Fruit fly (Drosophila melanogaster) whole organism, embryonic: Measurements from ENCODE around the gene CG17097.

Experiments
- Asciz ChIP-seq: fragments of 200-800 bp; sonication (Bioruptor generic); optimal IDR thresholded peaks from 2 replicates; lab custom pipeline; 2017; ENCODE audit warnings: missing biosample characterization, mild to moderate bottlenecking, missing genetic modification characterization, missing genetic modification reagents
- Atf6 ChIP-seq: fragments of 200-800 bp; sonication (Bioruptor generic); IDR thresholded peaks from 2 replicates; pipeline ENCODE4 v1.3.6; 2022; ENCODE audit warnings: missing biosample characterization, missing genetic modification characterization
- CG13894 ChIP-seq: fragments of 200-800 bp; sonication (Bioruptor generic); optimal IDR thresholded peaks from 3 replicates; lab custom pipeline; 2018; ENCODE audit warnings: missing biosample characterization, mild to moderate bottlenecking, missing genetic modification characterization, moderate library complexity
- CG14860 ChIP-seq: fragments of 200-800 bp; sonication (Bioruptor generic); IDR thresholded peaks from 3 replicates; pipeline ENCODE4 v1.3.6; 2022; ENCODE audit warnings: missing biosample characterization, missing genetic modification characterization; ENCODE audit not compliant: partially characterized antibody
- CG15479 ChIP-seq: fragments of 200-800 bp; sonication (Bioruptor generic); optimal IDR thresholded peaks from 3 replicates; lab custom pipeline; 2019; ENCODE audit warnings: missing biosample characterization, mild to moderate bottlenecking, missing genetic modification characterization, moderate library complexity
- CG15514 ChIP-seq: fragments of 200-800 bp; sonication (Bioruptor generic); optimal IDR thresholded peaks from 3 replicates; lab custom pipeline; 2017; ENCODE audit warnings: missing biosample characterization, missing genetic modification characterization, mild to moderate bottlenecking, moderate library complexity, missing genetic modification reagents
- CG1647 ChIP-seq: fragments of 200-800 bp; sonication (Bioruptor generic); optimal IDR thresholded peaks from 3 replicates; lab custom pipeline; 2016; ENCODE audit warnings: missing biosample characterization, missing genetic modification characterization
- CG18619 ChIP-seq: fragments of 200-800 bp; sonication (Bioruptor generic); optimal IDR thresholded peaks from 3 replicates; lab custom pipeline; 2017; ENCODE audit warnings: missing biosample characterization, mild to moderate bottlenecking, missing genetic modification characterization
- CG2889 ChIP-seq: fragments of 200-800 bp; sonication (Bioruptor generic); IDR thresholded peaks from 3 replicates; pipeline ENCODE4 v1.3.6; 2022; ENCODE audit warnings: missing biosample characterization, missing genetic modification characterization
- CG30020 ChIP-seq: fragments of 200-800 bp; optimal IDR thresholded peaks from 2 replicates; lab custom pipeline; 2019; ENCODE audit warnings: missing biosample characterization, mild to moderate bottlenecking, missing genetic modification characterization, moderate library complexity
- CG3847 ChIP-seq: fragments of 200-800 bp; sonication (Bioruptor generic); IDR thresholded peaks from 2 replicates; pipeline ENCODE4 v1.3.6; 2022; ENCODE audit warnings: missing biosample characterization, missing genetic modification characterization
- CG4328 ChIP-seq: fragments of 200-800 bp; sonication (Bioruptor generic); optimal IDR thresholded peaks from 3 replicates; lab custom pipeline; 2017; ENCODE audit warnings: missing biosample characterization, missing genetic modification reagents, missing genetic modification characterization
- CG6813 ChIP-seq: fragments of 200-800 bp; sonication (Bioruptor generic); optimal IDR thresholded peaks from 2 replicates; lab custom pipeline; 2017; ENCODE audit warnings: missing biosample characterization, missing genetic modification characterization, mild to moderate bottlenecking, moderate library complexity, missing genetic modification reagents
- CG6854 ChIP-seq: fragments of 200-800 bp; sonication (Bioruptor generic); optimal IDR thresholded peaks from 3 replicates; lab custom pipeline; 2017; ENCODE audit warnings: missing biosample characterization, mild to moderate bottlenecking, missing genetic modification characterization
- CG7928 ChIP-seq: fragments of 200-800 bp; sonication (Bioruptor generic); optimal IDR thresholded peaks from 2 replicates; lab custom pipeline; 2017; ENCODE audit warnings: missing biosample characterization, mild to moderate bottlenecking, missing genetic modification characterization
- CG8089 ChIP-seq: fragments of 200-800 bp; sonication (Bioruptor generic); optimal IDR thresholded peaks from 3 replicates; lab custom pipeline; 2016; ENCODE audit warnings: missing biosample characterization, missing genetic modification characterization
- CG8765 ChIP-seq: fragments of 200-800 bp; sonication (Bioruptor generic); IDR thresholded peaks from 2 replicates; pipeline ENCODE4 v1.3.6; 2022; ENCODE audit warnings: missing biosample characterization, missing genetic modification characterization
- CHES-1-like ChIP-seq: fragments of 200-800 bp; sonication (Bioruptor generic); optimal IDR thresholded peaks from 2 replicates; lab custom pipeline; 2016; ENCODE audit warnings: missing biosample characterization, missing genetic modification characterization
- Dp ChIP-seq: fragments of 200-800 bp; sonication (Bioruptor generic); optimal IDR thresholded peaks from 2 replicates; lab custom pipeline; 2018; ENCODE audit warnings: missing biosample characterization, mild to moderate bottlenecking, missing genetic modification characterization, moderate library complexity
- GATAe ChIP-seq: fragments of 200-800 bp; sonication (Bioruptor generic); conservative IDR thresholded peaks from 2 replicates; pipeline ENCODE4 v1.3.6; 2022; ENCODE audit warnings: missing biosample characterization, missing genetic modification characterization
- HHEX ChIP-seq: fragments of 200-800 bp; sonication (Bioruptor generic); optimal IDR thresholded peaks from 3 replicates; lab custom pipeline; 2017; ENCODE audit warnings: missing biosample characterization, mild to moderate bottlenecking, missing genetic modification characterization, missing genetic modification reagents
- Sox102F ChIP-seq: fragments of 200-800 bp; sonication (Bioruptor generic); optimal IDR thresholded peaks from 2 replicates; lab custom pipeline; 2018; ENCODE audit warnings: missing biosample characterization, mild to moderate bottlenecking, missing genetic modification characterization, moderate library complexity
- Ssrp ChIP-seq: fragments of 200-800 bp; sonication (Bioruptor generic); optimal IDR thresholded peaks from 2 replicates; lab custom pipeline; 2018; ENCODE audit warnings: missing biosample characterization, mild to moderate bottlenecking, missing genetic modification characterization, moderate library complexity
- Vsx1 ChIP-seq: fragments of 200-800 bp; sonication (Bioruptor generic); optimal IDR thresholded peaks from 2 replicates; lab custom pipeline; 2017; ENCODE audit warnings: missing biosample characterization, mild to moderate bottlenecking, missing genetic modification characterization, missing genetic modification reagents
- Xbp1 ChIP-seq: fragments of 200-800 bp; sonication (Bioruptor generic); optimal IDR thresholded peaks from 3 replicates; lab custom pipeline; 2016; ENCODE audit warnings: missing biosample characterization, mild to moderate bottlenecking, missing genetic modification characterization
- YL-1 ChIP-seq: fragments of 200-800 bp; sonication (Bioruptor generic); optimal IDR thresholded peaks from 3 replicates; lab custom pipeline; 2017; ENCODE audit warnings: missing biosample characterization, mild to moderate bottlenecking, missing genetic modification characterization
- abd-A ChIP-seq: fragments of 200-800 bp; sonication (Bioruptor generic); optimal IDR thresholded peaks from 3 replicates; lab custom pipeline; 2019; ENCODE audit warnings: missing biosample characterization, mild to moderate bottlenecking, missing genetic modification characterization, moderate library complexity
- bowl ChIP-seq: fragments of 200-800 bp; sonication (Bioruptor generic); IDR thresholded peaks from 2 replicates; pipeline ENCODE4 v1.3.6; 2022; ENCODE audit warnings: missing biosample characterization, missing genetic modification characterization
- chinmo ChIP-seq: fragments of 200-800 bp; sonication (Bioruptor generic); IDR thresholded peaks from 4 replicates; pipeline ENCODE4 v1.3.6; 2022; ENCODE audit warnings: missing biosample characterization, missing genetic modification characterization; ENCODE audit not compliant: partially characterized antibody
- fd64A ChIP-seq: fragments of 200-800 bp; sonication (Bioruptor generic); optimal IDR thresholded peaks from 3 replicates; lab custom pipeline; 2018; ENCODE audit warnings: missing biosample characterization, mild to moderate bottlenecking, missing genetic modification characterization
- gem ChIP-seq: fragments of 200-800 bp; sonication (Bioruptor generic); optimal IDR thresholded peaks from 2 replicates; lab custom pipeline; 2019; ENCODE audit warnings: missing biosample characterization, mild to moderate bottlenecking, missing genetic modification characterization, moderate library complexity
- grau ChIP-seq: fragments of 200-800 bp; optimal IDR thresholded peaks from 3 replicates; lab custom pipeline; 2019; ENCODE audit warnings: missing biosample characterization, mild to moderate bottlenecking, missing genetic modification characterization, moderate library complexity
- her ChIP-seq: fragments of 200-800 bp; sonication (Bioruptor generic); optimal IDR thresholded peaks from 2 replicates; lab custom pipeline; 2016; ENCODE audit warnings: missing biosample characterization, missing genetic modification characterization
- lbe ChIP-seq: fragments of 200-800 bp; sonication (Bioruptor generic); optimal IDR thresholded peaks from 2 replicates; lab custom pipeline; 2016; ENCODE audit warnings: missing biosample characterization, mild to moderate bottlenecking, missing genetic modification characterization
- luna ChIP-seq: fragments of 200-800 bp; sonication (Bioruptor generic); optimal IDR thresholded peaks from 2 replicates; lab custom pipeline; 2016; ENCODE audit warnings: missing biosample characterization, missing genetic modification characterization
- nau ChIP-seq: fragments of 200-800 bp; sonication (Bioruptor generic); optimal IDR thresholded peaks from 3 replicates; lab custom pipeline; 2017; ENCODE audit warnings: missing biosample characterization, mild to moderate bottlenecking, missing genetic modification characterization, missing genetic modification reagents
- nerfin-1 ChIP-seq: fragments of 200-800 bp; sonication (Bioruptor generic); optimal IDR thresholded peaks from 3 replicates; lab custom pipeline; 2019; ENCODE audit warnings: missing biosample characterization, mild to moderate bottlenecking, missing genetic modification characterization, moderate library complexity
- oc ChIP-seq: fragments of 200-800 bp; sonication (Bioruptor generic); optimal IDR thresholded peaks from 2 replicates; lab custom pipeline; 2018; ENCODE audit warnings: missing biosample characterization, mild to moderate bottlenecking, missing genetic modification characterization, moderate library complexity
- otp ChIP-seq: fragments of 200-800 bp; sonication (Bioruptor generic); IDR thresholded peaks from 3 replicates; pipeline ENCODE4, ENCODE4 v1.3.6; 2022; ENCODE audit warnings: missing biosample characterization, missing genetic modification characterization
- peb ChIP-seq: fragments of 200-800 bp; sonication (Bioruptor generic); IDR thresholded peaks from 2 replicates; pipeline ENCODE4 v1.3.6; 2022; ENCODE audit warnings: missing biosample characterization, missing genetic modification characterization
- pho ChIP-seq: fragments of 200-800 bp; sonication (Bioruptor generic); optimal IDR thresholded peaks from 2 replicates; lab custom pipeline; 2016; ENCODE audit warnings: missing biosample characterization, missing genetic modification characterization
- slbo ChIP-seq: fragments of 200-800 bp; sonication (Bioruptor generic); IDR thresholded peaks from 2 replicates; pipeline ENCODE4 v1.3.6; 2022; ENCODE audit warnings: missing biosample characterization, missing genetic modification characterization
- slp2 ChIP-seq: fragments of 200-800 bp; sonication (Bioruptor generic); optimal IDR thresholded peaks from 2 replicates; lab custom pipeline; 2016; ENCODE audit warnings: missing biosample characterization, missing genetic modification characterization
- sna ChIP-seq: fragments of 200-800 bp; sonication (Bioruptor generic); IDR thresholded peaks from 2 replicates; pipeline ENCODE4 v1.3.6; 2022; ENCODE audit warnings: missing biosample characterization, missing genetic modification characterization; ENCODE audit not compliant: partially characterized antibody
- tll ChIP-seq, 2 experiments: fragments of 200-800 bp in 1 of 2; fragments of >200 bp in 1 of 2; sonication (Bioruptor generic) in 1 of 2; optimal IDR thresholded peaks; 2 replicates each; lab custom pipeline; 2017 to 2019; ENCODE audit warnings: missing biosample characterization in 2 of 2, missing genetic modification characterization in 2 of 2, mild to moderate bottlenecking in 1 of 2, moderate library complexity in 1 of 2
- tx ChIP-seq: fragments of 200-800 bp; sonication (Bioruptor generic); optimal IDR thresholded peaks from 2 replicates; lab custom pipeline; 2016; ENCODE audit warnings: missing biosample characterization, missing genetic modification characterization
- vvl ChIP-seq: fragments of 200-800 bp; sonication (Bioruptor generic); IDR thresholded peaks from 2 replicates; pipeline ENCODE4 v1.3.6; 2022; ENCODE audit warnings: missing biosample characterization, missing genetic modification characterization
- zen ChIP-seq: fragments of 200-800 bp; sonication (Bioruptor generic); optimal IDR thresholded peaks from 3 replicates; lab custom pipeline; 2018; ENCODE audit warnings: missing biosample characterization, mild to moderate bottlenecking, missing genetic modification characterization, moderate library complexity

CG17097 gene

dm6 chr2L:10681602-10682001, 35.4 kb downstream of the CG17097 start, which contains the start of gene CG17107:
CG17107 (plus strand) TSS chr2L:10681902.
- TF ChIP-seq Xbp1 (GFP tag; lab: Kevin White, UChicago) (no peak), Atf6 (no peak), grau (tag; lab: Kevin White, UChicago) (no peak), CG7928 (GFP tag; lab: Kevin White, UChicago) (no peak), CG8765 (GFP tag; lab: Robert Waterston, UW) (no peak), Sox102F (GFP tag; lab: Kevin White, UChicago) (no peak), nau (GFP tag; lab: Kevin White, UChicago) (no peak), gem (tag; lab: Kevin White, UChicago) (no peak), peb (GFP tag; lab: Robert Waterston, UW) (no peak), Dp (GFP tag; lab: Kevin White, UChicago) (no peak)

- TF ChIP-seq CG15479 (GFP tag; lab: Kevin White, UChicago) = no peak
- no peak for TF ChIP-seq CG30020
- TF ChIP-seq CHES-1-like = no peak
- no peak for TF ChIP-seq lbe (GFP tag; lab: Kevin White, UChicago)
- 0 out of 2 replicates have a peak, but pooled peaks have one; percentile 16 for TF ChIP-seq slbo (GFP tag; lab: Robert Waterston, UW)
- no peak for TF ChIP-seq slp2 (GFP tag; lab: Kevin White, UChicago)
- no peak for TF ChIP-seq oc (tag; lab: Kevin White, UChicago)
- no peak for TF ChIP-seq CG4328
- no peak for TF ChIP-seq luna
- TF ChIP-seq fd64A = no peak
- no peak for TF ChIP-seq zen (tag; lab: Kevin White, UChicago)
- no peak for TF ChIP-seq CG14860 (GFP tag; lab: Robert Waterston, UW)
- 0 out of 4 replicates have a peak, but pooled peaks have one; percentile 50 for TF ChIP-seq chinmo
- no peak for TF ChIP-seq GATAe (GFP tag; lab: Robert Waterston, UW)
- TF ChIP-seq Ssrp (tag; lab: Kevin White, UChicago) = no peak
- TF ChIP-seq abd-A = peak; percentile 95
- TF ChIP-seq CG3847 (GFP tag; lab: Robert Waterston, UW) = no peak
- no peak for TF ChIP-seq nerfin-1 (tag; lab: Kevin White, UChicago)
- TF ChIP-seq tx (GFP tag; lab: Kevin White, UChicago) = no peak
- TF ChIP-seq bowl (GFP tag; lab: Robert Waterston, UW) = no peak
- no peak for TF ChIP-seq pho (GFP tag; lab: Kevin White, UChicago)
- no peak for TF ChIP-seq CG7928 (GFP tag; lab: Kevin White, UChicago)
- peak; percentile 69; the same call in 1 of the 2 replicates for TF ChIP-seq vvl (GFP tag; lab: Robert Waterston, UW)
- peak; percentile 8 for TF ChIP-seq CG13894 (tag; lab: Kevin White, UChicago)
- no peak for TF ChIP-seq Asciz (GFP tag; lab: Kevin White, UChicago)
- no peak for TF ChIP-seq CG6854
- TF ChIP-seq YL-1 (GFP tag; lab: Kevin White, UChicago) = no peak
- TF ChIP-seq sna (GFP tag; lab: Robert Waterston, UW) = no peak
- TF ChIP-seq CG8089 (GFP tag; lab: Kevin White, UChicago) = no peak
- TF ChIP-seq otp (GFP tag; lab: Robert Waterston, UW) = no peak
- peak; percentile 12 for TF ChIP-seq Vsx1 (GFP tag; lab: Kevin White, UChicago)
- TF ChIP-seq HHEX (GFP tag; lab: Kevin White, UChicago) = no peak
- TF ChIP-seq CG15514 (GFP tag; lab: Kevin White, UChicago) = no peak
- no peak for TF ChIP-seq CG1647 (GFP tag; lab: Kevin White, UChicago)
- no peak for TF ChIP-seq tll (GFP tag; optimal IDR thresholded peaks at IDR 0.05; lab: Kevin White, UChicago)
- TF ChIP-seq CG2889 = no peak
- TF ChIP-seq her = no peak
- TF ChIP-seq CG18619 (GFP tag; lab: Kevin White, UChicago) = no peak
- no peak for TF ChIP-seq CG6813 (GFP tag; lab: Kevin White, UChicago)
Measured at dm6 chr2L:10682197-10682596, 36.0 kb downstream of the CG17097 start.
